Fruit fly (Drosophila melanogaster) whole organism, embryonic: ENCODE measurements around the gene CG14835.

Source experiments
- Asciz ChIP-seq: fragments of 200-800 bp; sonication (Bioruptor generic); optimal IDR thresholded peaks from 2 replicates; lab custom pipeline; 2017; ENCODE audit warnings: missing biosample characterization, mild to moderate bottlenecking, missing genetic modification characterization, missing genetic modification reagents
- Atf-2 ChIP-seq: fragments of 200-800 bp; sonication (Bioruptor generic); optimal IDR thresholded peaks from 2 replicates; lab custom pipeline; 2016; ENCODE audit warnings: missing biosample characterization, missing genetic modification characterization
- Bgb ChIP-seq: fragments of 200-800 bp; sonication (Bioruptor generic); IDR thresholded peaks from 2 replicates; pipeline ENCODE4 v1.3.6; 2022; ENCODE audit warnings: missing biosample characterization, missing genetic modification characterization; ENCODE audit not compliant: partially characterized antibody
- CG10147 ChIP-seq: fragments of 200-800 bp; sonication (Bioruptor generic); optimal IDR thresholded peaks from 2 replicates; lab custom pipeline; 2019; ENCODE audit warnings: missing biosample characterization, mild to moderate bottlenecking, missing genetic modification characterization, moderate library complexity
- CG10267 ChIP-seq: fragments of 200-800 bp; sonication (Bioruptor generic); optimal IDR thresholded peaks from 2 replicates; lab custom pipeline; 2018; ENCODE audit warnings: missing biosample characterization, mild to moderate bottlenecking, missing genetic modification characterization, moderate library complexity
- CG10321 ChIP-seq: fragments of 200-800 bp; sonication (Bioruptor generic); IDR thresholded peaks from 2 replicates; pipeline ENCODE4 v1.3.6; 2022; ENCODE audit warnings: missing biosample characterization, missing genetic modification characterization
- CG10654 ChIP-seq: fragments of 200-800 bp; sonication (Bioruptor generic); optimal IDR thresholded peaks from 2 replicates; lab custom pipeline; 2016; ENCODE audit warnings: missing biosample characterization, missing genetic modification characterization
- CG14050 ChIP-seq: fragments of 200-800 bp; sonication (Bioruptor generic); IDR thresholded peaks from 3 replicates; pipeline ENCODE4 v1.3.6; 2022; ENCODE audit warnings: missing biosample characterization, missing genetic modification characterization
- CG1602 ChIP-seq: fragments of 200-800 bp; sonication (Bioruptor generic); optimal IDR thresholded peaks from 3 replicates; lab custom pipeline; 2016; ENCODE audit warnings: missing biosample characterization, missing genetic modification characterization
- CG18476 ChIP-seq: fragments of 200-800 bp; sonication (Bioruptor generic); optimal IDR thresholded peaks from 2 replicates; lab custom pipeline; 2016; ENCODE audit warnings: missing biosample characterization, mild to moderate bottlenecking, missing genetic modification characterization
- CG2712 ChIP-seq: fragments of 200-800 bp; optimal IDR thresholded peaks from 3 replicates; lab custom pipeline; 2019; ENCODE audit warnings: missing biosample characterization, mild to moderate bottlenecking, missing genetic modification characterization, moderate library complexity
- CG30431 ChIP-seq: fragments of 200-800 bp; sonication (Bioruptor generic); optimal IDR thresholded peaks from 2 replicates; lab custom pipeline; 2017; ENCODE audit warnings: missing biosample characterization, missing genetic modification characterization
- CG31365 ChIP-seq: fragments of 200-800 bp; sonication (Bioruptor generic); optimal IDR thresholded peaks from 2 replicates; lab custom pipeline; 2018; ENCODE audit warnings: missing biosample characterization, mild to moderate bottlenecking, missing genetic modification characterization
- CG31388 ChIP-seq: fragments of 200-800 bp; sonication (Bioruptor generic); optimal IDR thresholded peaks from 2 replicates; lab custom pipeline; 2016; ENCODE audit warnings: missing biosample characterization, missing genetic modification characterization
- CG32532 ChIP-seq: fragments of 200-800 bp; sonication (Bioruptor generic); IDR thresholded peaks from 2 replicates; pipeline ENCODE4 v1.3.6; 2022; ENCODE audit warnings: missing biosample characterization, missing genetic modification characterization
- CG34224 ChIP-seq: fragments of 200-800 bp; sonication (Bioruptor generic); IDR thresholded peaks from 3 replicates; pipeline ENCODE4 v1.3.6; 2022; ENCODE audit warnings: missing biosample characterization, missing genetic modification characterization; ENCODE audit not compliant: partially characterized antibody
- CG3726 ChIP-seq: fragments of 200-800 bp; sonication (Bioruptor generic); IDR thresholded peaks from 3 replicates; pipeline ENCODE4, ENCODE4 v1.3.6; 2022; ENCODE audit warnings: missing biosample characterization, missing genetic modification characterization
- CG4404 ChIP-seq: fragments of 200-800 bp; sonication (Bioruptor generic); IDR thresholded peaks from 2 replicates; pipeline ENCODE4 v1.3.6; 2022; ENCODE audit warnings: missing biosample characterization, missing genetic modification characterization
- CG6254 ChIP-seq: fragments of 200-800 bp; sonication (Bioruptor generic); optimal IDR thresholded peaks from 3 replicates; lab custom pipeline; 2017; ENCODE audit warnings: mild to moderate bottlenecking, missing biosample characterization, missing genetic modification reagents, missing genetic modification characterization
- CG8290 ChIP-seq, 3 experiments: fragments of 200-800 bp; sonication (Bioruptor generic); optimal IDR thresholded peaks; 2 replicates each; lab custom pipeline; 2016 to 2019; ENCODE audit warnings: missing biosample characterization in 3 of 3, missing genetic modification characterization in 3 of 3, mild to moderate bottlenecking in 2 of 3, moderate library complexity in 1 of 3
- Camta ChIP-seq: fragments of 200-800 bp; sonication (Bioruptor generic); optimal IDR thresholded peaks from 2 replicates; lab custom pipeline; 2016; ENCODE audit warnings: missing biosample characterization, missing genetic modification characterization
- Dref ChIP-seq: fragments of 200-800 bp; sonication (Bioruptor generic); IDR thresholded peaks from 2 replicates; pipeline ENCODE4 v1.3.6; 2022; ENCODE audit warnings: missing biosample characterization, missing genetic modification characterization
- E2f2 ChIP-seq: fragments of 200-800 bp; sonication (Bioruptor generic); IDR thresholded peaks from 2 replicates; pipeline ENCODE4 v1.3.6; 2022; ENCODE audit warnings: missing biosample characterization, missing genetic modification characterization
- Ets65A ChIP-seq: fragments of 200-800 bp; sonication (Bioruptor generic); peaks from one replicate; lab custom pipeline; 2016; ENCODE audit warnings: missing biosample characterization, missing genetic modification characterization
- Gug ChIP-seq: fragments of 200-800 bp; sonication (Bioruptor generic); IDR thresholded peaks from 4 replicates; pipeline ENCODE4 v1.3.6; 2022; ENCODE audit warnings: missing biosample characterization, missing genetic modification characterization
- HHEX ChIP-seq: fragments of 200-800 bp; sonication (Bioruptor generic); optimal IDR thresholded peaks from 3 replicates; lab custom pipeline; 2017; ENCODE audit warnings: missing biosample characterization, mild to moderate bottlenecking, missing genetic modification characterization, missing genetic modification reagents
- HLH3B ChIP-seq: fragments of 200-800 bp; sonication (Bioruptor generic); IDR thresholded peaks from 2 replicates; pipeline ENCODE4 v1.3.6; 2022; ENCODE audit warnings: missing biosample characterization, missing genetic modification characterization
- NK7.1 ChIP-seq: fragments of 200-800 bp; sonication (Bioruptor generic); optimal IDR thresholded peaks from 3 replicates; lab custom pipeline; 2016; ENCODE audit warnings: missing biosample characterization, missing genetic modification characterization
- Pdp1 ChIP-seq, 2 experiments: fragments of 200-800 bp; sonication (Bioruptor generic); optimal IDR thresholded peaks; 3 replicates each; lab custom pipeline; 2016; ENCODE audit warnings: missing biosample characterization in 2 of 2, missing genetic modification characterization in 2 of 2, mild to moderate bottlenecking in 1 of 2, moderate library complexity in 1 of 2
- Side ChIP-seq: fragments of 200-800 bp; sonication (Bioruptor generic); optimal IDR thresholded peaks from 2 replicates; lab custom pipeline; 2016; ENCODE audit warnings: missing biosample characterization, missing genetic modification characterization
- al ChIP-seq: fragments of 200-800 bp; sonication (Bioruptor generic); IDR thresholded peaks from 2 replicates; pipeline ENCODE4 v1.3.6; 2022; ENCODE audit warnings: missing biosample characterization, missing genetic modification characterization
- chn ChIP-seq: fragments of 200-800 bp; sonication (Bioruptor generic); optimal IDR thresholded peaks from 2 replicates; lab custom pipeline; 2016; ENCODE audit warnings: missing biosample characterization, missing genetic modification characterization
- crol ChIP-seq: fragments of 200-800 bp; sonication (Bioruptor generic); IDR thresholded peaks from 2 replicates; pipeline ENCODE4 v1.3.6; 2022; ENCODE audit warnings: missing biosample characterization, missing genetic modification characterization
- exex ChIP-seq: fragments of 200-800 bp; sonication (Bioruptor generic); optimal IDR thresholded peaks from 4 replicates; lab custom pipeline; 2018; ENCODE audit warnings: missing biosample characterization, mild to moderate bottlenecking, missing genetic modification characterization, moderate library complexity
- fd3F ChIP-seq: fragments of 200-800 bp; sonication (Bioruptor generic); optimal IDR thresholded peaks from 2 replicates; lab custom pipeline; 2018; ENCODE audit warnings: missing biosample characterization, mild to moderate bottlenecking, missing genetic modification characterization, moderate library complexity
- fd96Cb ChIP-seq: fragments of 200-800 bp; sonication (Bioruptor generic); optimal IDR thresholded peaks from 2 replicates; lab custom pipeline; 2018; ENCODE audit warnings: missing biosample characterization, mild to moderate bottlenecking, missing genetic modification characterization, moderate library complexity
- fu2 ChIP-seq: fragments of 200-800 bp; sonication (Bioruptor generic); optimal IDR thresholded peaks from 2 replicates; lab custom pipeline; 2016; ENCODE audit warnings: missing biosample characterization, missing genetic modification characterization
- gem ChIP-seq: fragments of 200-800 bp; sonication (Bioruptor generic); optimal IDR thresholded peaks from 2 replicates; lab custom pipeline; 2019; ENCODE audit warnings: missing biosample characterization, mild to moderate bottlenecking, missing genetic modification characterization, moderate library complexity
- gfzf ChIP-seq: fragments of 200-800 bp; sonication (Bioruptor generic); optimal IDR thresholded peaks from 2 replicates; lab custom pipeline; 2016; ENCODE audit warnings: missing biosample characterization, mild to moderate bottlenecking, missing genetic modification characterization, moderate library complexity
- ham ChIP-seq: fragments of 200-800 bp; sonication (Bioruptor generic); IDR thresholded peaks from 2 replicates; pipeline ENCODE4 v1.3.6; 2022; ENCODE audit warnings: missing biosample characterization, missing genetic modification characterization
- hbn ChIP-seq: fragments of 200-800 bp; sonication (Bioruptor generic); IDR thresholded peaks from 2 replicates; pipeline ENCODE4 v1.3.6; 2022; ENCODE audit warnings: missing biosample characterization, missing genetic modification characterization; ENCODE audit not compliant: partially characterized antibody
- jumu ChIP-seq: fragments of 200-800 bp; sonication (Bioruptor generic); optimal IDR thresholded peaks from 3 replicates; lab custom pipeline; 2016; ENCODE audit warnings: missing biosample characterization, missing genetic modification characterization
- lab ChIP-seq: fragments of 200-800 bp; sonication (Bioruptor generic); optimal IDR thresholded peaks from 3 replicates; lab custom pipeline; 2017; ENCODE audit warnings: missing biosample characterization, missing genetic modification characterization, mild to moderate bottlenecking, moderate library complexity, missing genetic modification reagents
- lbe ChIP-seq: fragments of 200-800 bp; sonication (Bioruptor generic); optimal IDR thresholded peaks from 2 replicates; lab custom pipeline; 2016; ENCODE audit warnings: missing biosample characterization, mild to moderate bottlenecking, missing genetic modification characterization
- otp ChIP-seq: fragments of 200-800 bp; sonication (Bioruptor generic); IDR thresholded peaks from 3 replicates; pipeline ENCODE4, ENCODE4 v1.3.6; 2022; ENCODE audit warnings: missing biosample characterization, missing genetic modification characterization
- pnt ChIP-seq: fragments of 200-800 bp; sonication (Bioruptor generic); optimal IDR thresholded peaks from 3 replicates; lab custom pipeline; 2016; ENCODE audit warnings: missing biosample characterization, missing genetic modification characterization
- repo ChIP-seq: fragments of 200-800 bp; sonication (Bioruptor generic); optimal IDR thresholded peaks from 2 replicates; lab custom pipeline; 2016; ENCODE audit warnings: missing biosample characterization, missing genetic modification characterization
- sima ChIP-seq: fragments of 200-800 bp; sonication (Bioruptor generic); optimal IDR thresholded peaks from 2 replicates; lab custom pipeline; 2016; ENCODE audit warnings: missing biosample characterization, missing genetic modification characterization
- slbo ChIP-seq: fragments of 200-800 bp; sonication (Bioruptor generic); IDR thresholded peaks from 2 replicates; pipeline ENCODE4 v1.3.6; 2022; ENCODE audit warnings: missing biosample characterization, missing genetic modification characterization
- zf30C ChIP-seq: fragments of 200-800 bp; sonication (Bioruptor generic); optimal IDR thresholded peaks from 3 replicates; lab custom pipeline; 2018; ENCODE audit warnings: missing biosample characterization, mild to moderate bottlenecking, missing genetic modification characterization

CG14835 gene

DNA sequence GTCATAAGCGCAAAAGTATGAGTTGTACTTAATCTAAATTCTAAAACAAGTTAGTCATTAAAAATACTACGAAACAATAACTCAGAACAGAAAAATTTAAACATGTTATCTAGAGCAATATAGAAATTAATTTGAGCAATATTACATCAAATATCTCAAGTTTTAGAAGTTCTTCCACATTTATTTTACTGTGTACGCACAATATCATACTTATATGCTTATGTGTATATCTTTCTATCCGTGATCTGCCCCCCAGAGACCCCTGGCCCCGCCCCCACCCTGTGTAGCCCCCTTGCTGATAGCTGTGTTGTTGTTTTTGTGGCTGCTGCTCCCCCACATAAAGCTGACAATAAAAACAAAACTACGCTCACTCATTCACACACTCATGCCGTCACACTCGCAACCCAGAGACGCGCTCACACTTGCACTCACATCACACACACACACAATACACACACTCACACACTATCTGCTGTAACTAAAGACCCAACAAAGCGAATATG, 3.9 kb downstream of the CG14835 start (continued):
- TF ChIP-seq pnt (GFP tag; lab: Kevin White, UChicago) (no peak), CG32532 (peak; percentile 61; the same call in 1 of the 2 replicates), CG34224 (0 out of 3 replicates have a peak, but pooled peaks have one; percentile 15), CG1602 (GFP tag; lab: Kevin White, UChicago) (no peak), Ets65A (GFP tag; lab: Kevin White, UChicago) (no peak), otp (GFP tag; lab: Robert Waterston, UW) (no peak), CG3726 (GFP tag; lab: Robert Waterston, UW) (no peak), Gug (GFP tag; lab: Robert Waterston, UW) (0 out of 4 replicates have a peak, but pooled peaks have one; percentile 6), fd3F (GFP tag; lab: Kevin White, UChicago) (no peak), CG2712 (tag; lab: Kevin White, UChicago) (peak; percentile 46), CG18476 (no peak), CG10654 (GFP tag; lab: Kevin White, UChicago) (no peak), sima (no peak), HHEX (no peak), HLH3B (GFP tag; lab: Robert Waterston, UW) (peak; percentile 33; the same call in 1 of the 2 replicates), CG14050 (no peak), Side (no peak), Dref (GFP tag; lab: Robert Waterston, UW) (no peak), jumu (GFP tag; lab: Kevin White, UChicago) (no peak), chn (no peak), hbn (no peak), crol (GFP tag; lab: Robert Waterston, UW) (peak; percentile 96), Pdp1 (GFP tag; optimal IDR thresholded peaks at IDR 0.05; lab: Kevin White, UChicago) (no peak), Bgb (GFP tag; lab: Robert Waterston, UW) (no peak), lbe (GFP tag; lab: Kevin White, UChicago) (no peak), CG8290 (GFP tag; optimal IDR thresholded peaks at IDR 0.05; lab: Kevin White, UChicago) (no peak), CG8290 (tag; optimal IDR thresholded peaks at IDR 0.05; lab: Kevin White, UChicago) (peak in 1 of 2 experiments; percentile 51), CG10147 (GFP tag; lab: Kevin White, UChicago) (no peak), zf30C (GFP tag; lab: Kevin White, UChicago) (peak; percentile 29), CG10321 (GFP tag; lab: Robert Waterston, UW) (peak; percentile 6; the same call in 1 of the 2 replicates), exex (tag; lab: Kevin White, UChicago) (no peak), CG30431 (no peak), gem (tag; lab: Kevin White, UChicago) (peak; percentile 58), CG10267 (tag; lab: Kevin White, UChicago) (peak; percentile 2), fd96Cb (peak; percentile 2), NK7.1 (GFP tag; lab: Kevin White, UChicago) (no peak), al (0 out of 2 replicates have a peak, but pooled peaks have one; percentile 5), repo (no peak), slbo (GFP tag; lab: Robert Waterston, UW) (peak; percentile 35; the same call in 1 of the 2 replicates), CG4404 (GFP tag; lab: Robert Waterston, UW) (no peak), CG6254 (GFP tag; lab: Kevin White, UChicago) (no peak), Camta (no peak), ham (no peak), Atf-2 (GFP tag; lab: Kevin White, UChicago) (no peak), CG31388 (GFP tag; lab: Kevin White, UChicago) (no peak), lab (GFP tag; lab: Kevin White, UChicago) (peak; percentile 4), Asciz (GFP tag; lab: Kevin White, UChicago) (peak; percentile 28), gfzf (GFP tag; lab: Kevin White, UChicago) (no peak), CG31365 (tag; lab: Kevin White, UChicago) (no peak), fu2 (no peak), E2f2 (GFP tag; lab: Robert Waterston, UW) (0 out of 2 replicates have a peak, but pooled peaks have one; percentile 12)
